Worm (Caenorhabditis elegans) whole organism, L3 larva: ENCODE measurements around the gene pdi-6.

Experiments used
- egl-27 ChIP-seq: sonication (generic microtip); optimal IDR thresholded peaks from 4 replicates; lab custom pipeline; 2017; ENCODE audit warnings: missing biosample characterization, missing genetic modification reagents, missing genetic modification characterization
- elt-1 ChIP-seq: fragments of 150-350 bp; optimal IDR thresholded peaks from 2 replicates; lab custom pipeline; 2014; ENCODE audit warnings: missing biosample characterization, missing genetic modification characterization
- elt-3 ChIP-seq, 3 experiments: fragments of 150-350 bp in 1 of 3; sonication (generic microtip) in 2 of 3; optimal IDR thresholded peaks; 2 replicates in 2 of 3; 4 replicates in 1 of 3; lab custom pipeline; 2014 to 2017; ENCODE audit warnings: missing biosample characterization in 3 of 3, missing genetic modification characterization in 3 of 3
- fkh-10 ChIP-seq: sonication (generic microtip); optimal IDR thresholded peaks from 2 replicates; lab custom pipeline; 2017; ENCODE audit warnings: missing biosample characterization, missing genetic modification reagents, missing genetic modification characterization
- nfya-1 ChIP-seq: sonication (generic microtip); optimal IDR thresholded peaks from 2 replicates; lab custom pipeline; 2017; ENCODE audit warnings: missing genetic modification characterization, mild to moderate bottlenecking, missing compliant biosample characterization, antibody characterized with exemption, moderate library complexity; ENCODE audit not compliant: insufficient read depth
- nhr-11 ChIP-seq: fragments of 150-350 bp; optimal IDR thresholded peaks from 2 replicates; lab custom pipeline; 2014; ENCODE audit warnings: missing biosample characterization, missing genetic modification characterization
- nhr-237 ChIP-seq: fragments of 150-350 bp; optimal IDR thresholded peaks from 2 replicates; lab custom pipeline; 2014; ENCODE audit warnings: missing biosample characterization, missing genetic modification characterization
- nhr-28 ChIP-seq: fragments of 150-350 bp; optimal IDR thresholded peaks from 2 replicates; lab custom pipeline; 2014; ENCODE audit warnings: missing biosample characterization, missing genetic modification characterization
- nhr-76 ChIP-seq: fragments of 150-350 bp; sonication (generic microtip); optimal IDR thresholded peaks from 5 replicates; lab custom pipeline; 2014; ENCODE audit warnings: missing biosample characterization, missing genetic modification characterization
- nhr-77 ChIP-seq: fragments of 150-350 bp; optimal IDR thresholded peaks from 2 replicates; lab custom pipeline; 2014; ENCODE audit warnings: missing biosample characterization, missing genetic modification characterization
- snpc-4 ChIP-seq: fragments of 150-350 bp; optimal IDR thresholded peaks from 2 replicates; lab custom pipeline; 2014; ENCODE audit warnings: missing biosample characterization, missing genetic modification characterization
- unc-62 ChIP-seq: fragments of 150-350 bp; sonication (generic microtip); optimal IDR thresholded peaks from 4 replicates; lab custom pipeline; 2014; ENCODE audit warnings: missing biosample characterization, missing genetic modification reagents, missing genetic modification characterization
- ztf-4 ChIP-seq: fragments of 150-350 bp; optimal IDR thresholded peaks from 2 replicates; lab custom pipeline; 2014; ENCODE audit warnings: missing biosample characterization, missing genetic modification characterization

- no peak for TF ChIP-seq snpc-4 (tag; lab: Kevin White, UChicago)
- no peak for TF ChIP-seq fkh-10
- TF ChIP-seq egl-27 (tag; lab: Kevin White, UChicago), result no peak
- no peak for TF ChIP-seq elt-1 (tag; lab: Kevin White, UChicago)
- TF ChIP-seq nhr-76 (tag; lab: Kevin White, UChicago), result no peak
- TF ChIP-seq nhr-77, result no peak
- no peak for TF ChIP-seq nhr-28 (tag; lab: Kevin White, UChicago)
- no peak for TF ChIP-seq elt-3 (tag; optimal IDR thresholded peaks at IDR 0.05; lab: Kevin White, UChicago)
- no peak for TF ChIP-seq nhr-11 (tag; lab: Kevin White, UChicago)
- TF ChIP-seq ztf-4 (tag; lab: Kevin White, UChicago), result no peak
- no peak for TF ChIP-seq nhr-237 (tag; lab: Kevin White, UChicago)
- no peak for TF ChIP-seq unc-62
- TF ChIP-seq nfya-1 (tag; lab: Kevin White, UChicago), result no peak
Observed at ce11 chrX:7096349-7096748, 28.0 kb upstream of the pdi-6 start, which contains the start of gene C36B7.5.
